Worm (Caenorhabditis elegans) whole organism, early embryonic: ENCODE results near the gene F53A9.1.

Experiments used
- B0310.2 ChIP-seq: sonication (generic microtip); optimal IDR thresholded peaks from 2 replicates; lab custom pipeline; 2016; ENCODE audit warnings: mild to moderate bottlenecking, missing genetic modification characterization, missing compliant biosample characterization
- F13C5.2 ChIP-seq: sonication (generic microtip); optimal IDR thresholded peaks from 2 replicates; lab custom pipeline; 2017; ENCODE audit warnings: mild to moderate bottlenecking, missing genetic modification characterization, inconsistent platforms, missing compliant biosample characterization
- aly-1 ChIP-seq: sonication (generic microtip); optimal IDR thresholded peaks from 2 replicates; lab custom pipeline; 2016; ENCODE audit warnings: missing genetic modification characterization, missing compliant biosample characterization
- ama-1 ChIP-seq: fragments of 150-350 bp; optimal IDR thresholded peaks from 2 replicates; lab custom pipeline; 2014
- ceh-13 ChIP-seq: fragments of 200-800 bp; sonication (Bioruptor generic); optimal IDR thresholded peaks from 2 replicates; lab custom pipeline; 2018; ENCODE audit warnings: mild to moderate bottlenecking, missing genetic modification characterization, missing compliant biosample characterization
- ceh-36 ChIP-seq: sonication (generic microtip); optimal IDR thresholded peaks from 2 replicates; lab custom pipeline; 2016; ENCODE audit warnings: missing genetic modification characterization, inconsistent platforms, missing compliant biosample characterization
- ets-7 ChIP-seq: sonication (generic microtip); optimal IDR thresholded peaks from 2 replicates; lab custom pipeline; 2016; ENCODE audit warnings: missing genotype, missing genetic modification characterization, missing compliant biosample characterization
- flt-1 ChIP-seq: fragments of 200-800 bp; sonication (Bioruptor generic); IDR thresholded peaks from 2 replicates; pipeline ENCODE4 v1.3.6; 2022; ENCODE audit warnings: missing genetic modification characterization, missing compliant biosample characterization
- hmbx-1 ChIP-seq: sonication (generic microtip); optimal IDR thresholded peaks from 2 replicates; lab custom pipeline; 2016; ENCODE audit warnings: mild to moderate bottlenecking, missing genetic modification characterization, missing compliant biosample characterization
- hmg-4 ChIP-seq: fragments of 200-800 bp; sonication (Bioruptor generic); optimal IDR thresholded peaks from 2 replicates; lab custom pipeline; 2018; ENCODE audit warnings: mild to moderate bottlenecking, missing genetic modification characterization, missing compliant biosample characterization
- hnd-1 ChIP-seq: sonication (generic microtip); optimal IDR thresholded peaks from 2 replicates; lab custom pipeline; 2016; ENCODE audit warnings: missing genetic modification characterization, missing compliant biosample characterization
- pes-1 ChIP-seq: fragments of 200-800 bp; sonication (Bioruptor generic); IDR thresholded peaks from 2 replicates; pipeline ENCODE4 v1.3.6; 2022; ENCODE audit warnings: missing genetic modification reagents, missing genetic modification characterization, missing compliant biosample characterization
- scrt-1 ChIP-seq: fragments of 200-800 bp; sonication (Bioruptor generic); IDR thresholded peaks from 2 replicates; pipeline ENCODE4 v1.3.6; 2022; ENCODE audit warnings: missing genetic modification characterization, missing compliant biosample characterization
- sea-1 ChIP-seq: fragments of 200-800 bp; sonication (Bioruptor generic); conservative IDR thresholded peaks from 2 replicates; pipeline ENCODE4 v1.3.6; 2022; ENCODE audit warnings: missing genetic modification characterization, missing compliant biosample characterization
- tbx-11 ChIP-seq: fragments of 200-800 bp; sonication (Bioruptor generic); IDR thresholded peaks from 2 replicates; pipeline ENCODE4 v1.3.6; 2022; ENCODE audit warnings: missing genetic modification characterization, missing compliant biosample characterization
- tbx-37 ChIP-seq: fragments of 200-800 bp; sonication (Bioruptor generic); conservative IDR thresholded peaks from 2 replicates; pipeline ENCODE4 v1.3.6; 2022; ENCODE audit warnings: missing genetic modification reagents, missing genetic modification characterization, missing compliant biosample characterization
- tra-4 ChIP-seq: sonication (generic microtip); optimal IDR thresholded peaks from 2 replicates; lab custom pipeline; 2017; ENCODE audit warnings: missing genetic modification characterization, missing compliant biosample characterization

F53A9.1 gene

DNA sequence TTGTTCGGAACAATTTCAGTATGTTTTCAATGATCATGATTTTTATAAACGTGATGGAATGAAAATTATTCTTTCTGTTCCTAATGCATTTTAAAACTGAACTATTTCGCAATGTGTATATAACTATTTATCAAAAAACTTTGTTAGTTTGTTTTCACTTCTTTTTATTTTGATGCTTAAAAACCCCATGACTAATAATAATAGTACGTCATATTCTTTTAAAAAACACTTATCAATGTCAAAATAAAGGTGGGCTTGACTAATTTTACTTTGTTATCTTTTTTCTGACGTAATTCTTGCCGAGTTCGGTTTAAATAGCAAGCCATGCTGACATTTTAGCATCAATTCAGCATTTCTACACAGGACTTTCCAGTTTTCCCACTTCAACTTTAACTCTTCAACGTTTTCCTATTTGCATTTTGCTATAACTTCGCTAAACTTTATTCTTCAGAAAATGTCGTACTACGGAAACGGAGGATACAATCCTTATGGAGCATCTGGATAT lies at the start of gene F53A9.1:
F53A9.1 (plus strand) TSS at position 455 of the 505 bp plus-strand sequence.
- TF ChIP-seq ets-7 (tag; lab: Kevin White, UChicago) (no peak), ceh-36 (no peak)

DNA sequence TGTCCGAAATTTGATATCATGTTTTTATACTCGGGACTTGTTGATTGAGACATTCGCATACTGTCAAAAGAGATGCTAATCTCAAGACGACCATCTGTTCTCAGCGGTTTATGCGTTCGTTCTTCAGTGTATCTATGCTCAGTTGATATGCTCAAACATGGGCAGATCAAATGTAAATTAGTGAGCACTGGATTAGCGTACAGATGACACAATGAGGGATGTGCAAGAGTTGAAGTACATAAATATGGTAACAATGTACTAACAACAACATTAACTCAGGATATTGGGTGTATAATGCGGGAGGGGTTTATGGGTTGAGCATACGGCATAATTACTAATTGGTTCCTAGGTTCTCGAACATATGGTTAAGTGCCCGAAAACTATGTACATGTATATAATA lies 48.9 kb upstream of the F53A9.1 start:
- no peak for TF ChIP-seq ama-1 (lab: Kevin White, UChicago)

DNA sequence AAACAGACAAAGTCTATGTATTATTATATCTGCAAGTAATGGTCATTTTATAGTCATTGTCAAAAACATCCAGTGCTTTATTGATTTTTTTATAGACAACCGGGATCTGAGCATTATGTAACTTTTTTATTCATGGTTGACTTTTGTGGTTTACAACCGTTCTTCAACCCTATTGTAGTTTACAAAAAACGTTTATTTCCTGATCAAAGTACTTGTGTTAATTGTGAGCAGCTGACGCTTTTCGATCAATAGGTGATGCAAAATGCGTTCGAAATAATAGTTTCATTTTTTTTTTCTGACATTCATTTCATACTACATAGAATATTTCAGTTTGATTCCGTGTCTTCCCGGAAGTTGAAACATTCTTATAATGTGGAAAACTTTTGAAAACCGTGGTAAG lies 38.6 kb upstream of the F53A9.1 start, which contains the start of the genes K09E2.2 and K09E2.3:
K09E2.2 (plus strand) TSS at position 301 of the 400 bp plus-strand sequence.
K09E2.3 (plus strand) TSS at position 325 of the 400 bp plus-strand sequence.
- TF ChIP-seq B0310.2 (tag; lab: Kevin White, UChicago) (no peak), tbx-11 (GFP tag; lab: Robert Waterston, UW) (no peak), hmg-4 (GFP tag; lab: Kevin White, UChicago) (no peak), tra-4 (tag; lab: Kevin White, UChicago) (no peak), aly-1 (no peak), hmbx-1 (tag; lab: Kevin White, UChicago) (no peak), ama-1 (lab: Kevin White, UChicago) (no peak), ets-7 (tag; lab: Kevin White, UChicago) (no peak), sea-1 (GFP tag; lab: Robert Waterston, UW) (no peak)

DNA sequence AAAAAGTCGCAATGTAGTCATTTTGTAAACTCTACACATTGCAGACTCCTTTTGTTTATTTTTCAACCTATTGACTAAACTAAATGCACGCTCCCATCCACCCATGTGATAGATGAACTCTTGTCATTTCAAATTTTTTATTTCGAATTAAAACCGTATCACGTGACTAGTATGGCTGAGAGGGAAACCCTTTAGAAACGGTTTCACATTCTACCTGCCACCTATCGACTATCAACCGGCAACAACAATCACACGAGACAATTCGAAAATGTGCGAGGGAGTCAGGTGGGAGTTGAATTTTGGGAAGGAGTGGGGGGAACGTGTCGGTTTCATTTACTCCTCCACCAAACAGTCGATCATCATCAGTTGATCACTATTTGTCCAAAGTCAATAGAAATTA lies 36.9 kb upstream of the F53A9.1 start:
- TF ChIP-seq B0310.2 (tag; lab: Kevin White, UChicago), result no peak
- no peak for TF ChIP-seq F13C5.2 (tag; lab: Kevin White, UChicago)
- TF ChIP-seq ceh-36, result no peak
- no peak for TF ChIP-seq ama-1 (lab: Kevin White, UChicago)
- no peak for TF ChIP-seq flt-1 (GFP tag; lab: Robert Waterston, UW)
- TF ChIP-seq hmbx-1 (tag; lab: Kevin White, UChicago), result no peak
- TF ChIP-seq tbx-37 (GFP tag; lab: Robert Waterston, UW), result no peak
- no peak for TF ChIP-seq hmg-4 (GFP tag; lab: Kevin White, UChicago)
- TF ChIP-seq aly-1, result no peak
- TF ChIP-seq ceh-13, result no peak
- no peak for TF ChIP-seq hnd-1 (tag; lab: Kevin White, UChicago)
- no peak for TF ChIP-seq tbx-11 (GFP tag; lab: Robert Waterston, UW)
- no peak for TF ChIP-seq ets-7 (tag; lab: Kevin White, UChicago)

DNA sequence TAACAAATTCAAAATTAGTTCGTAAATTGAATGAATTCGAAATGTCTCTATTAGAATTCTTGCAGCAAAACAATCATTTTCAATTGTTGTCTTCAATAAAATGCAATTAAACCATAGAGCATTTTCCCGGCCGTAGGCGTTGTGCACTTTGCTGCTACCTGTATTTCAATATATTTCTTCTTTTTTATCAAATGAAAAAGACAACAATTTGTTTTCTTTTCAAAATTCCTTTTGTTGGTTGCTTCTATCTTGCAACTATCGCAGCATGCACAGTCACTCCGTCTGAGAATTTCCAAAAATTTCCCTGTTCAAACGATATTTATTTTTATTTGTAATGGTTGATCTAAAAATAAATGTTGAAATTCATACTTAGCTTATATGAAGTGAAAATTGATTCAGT lies 36.2 kb upstream of the F53A9.1 start:
- TF ChIP-seq B0310.2 (tag; lab: Kevin White, UChicago) (no peak), ceh-36 (no peak), aly-1 (no peak), flt-1 (GFP tag; lab: Robert Waterston, UW) (no peak), pes-1 (GFP tag; lab: Robert Waterston, UW) (no peak), ceh-13 (no peak), ama-1 (lab: Kevin White, UChicago) (no peak), tra-4 (tag; lab: Kevin White, UChicago) (no peak), hmg-4 (GFP tag; lab: Kevin White, UChicago) (no peak), tbx-11 (GFP tag; lab: Robert Waterston, UW) (no peak), ets-7 (tag; lab: Kevin White, UChicago) (no peak), tbx-37 (GFP tag; lab: Robert Waterston, UW) (no peak), hnd-1 (tag; lab: Kevin White, UChicago) (no peak), hmbx-1 (tag; lab: Kevin White, UChicago) (no peak), F13C5.2 (tag; lab: Kevin White, UChicago) (no peak), sea-1 (GFP tag; lab: Robert Waterston, UW) (no peak), scrt-1 (GFP tag; lab: Robert Waterston, UW) (no peak)

DNA sequence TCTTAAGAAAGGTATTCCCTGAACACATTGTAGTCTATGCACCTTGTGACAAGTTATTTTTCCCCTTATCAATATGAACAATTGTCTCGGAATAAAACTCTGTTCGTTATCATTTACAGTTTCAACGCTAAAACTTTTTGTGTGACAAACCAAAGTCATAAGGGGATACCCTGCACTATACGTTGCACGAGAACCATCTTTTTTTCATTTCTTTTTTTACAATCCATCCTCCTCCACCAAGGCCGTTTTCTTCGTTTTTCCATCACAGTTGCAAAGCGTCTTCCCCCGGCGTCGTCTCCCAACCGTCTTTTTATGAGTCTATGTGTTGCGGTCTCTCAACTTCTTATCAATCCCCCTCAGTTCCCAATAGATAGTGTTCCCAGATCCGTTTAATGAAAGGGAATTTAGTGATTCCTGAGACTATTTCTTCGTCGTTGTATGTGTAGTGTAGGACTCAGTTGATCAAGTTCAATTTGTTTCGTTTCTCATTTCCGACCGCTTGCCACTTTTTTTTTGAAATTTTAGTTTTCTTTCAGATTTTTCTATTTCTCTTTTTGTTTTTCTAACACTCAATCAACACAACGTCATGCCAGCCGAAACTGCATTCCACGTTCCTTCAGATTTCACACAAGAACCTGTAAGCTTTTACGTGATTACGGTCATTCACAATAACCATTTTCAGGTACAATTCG lies 35.2 kb upstream of the F53A9.1 start:
- no peak for TF ChIP-seq pes-1 (GFP tag; lab: Robert Waterston, UW)
- TF ChIP-seq ets-7 (tag; lab: Kevin White, UChicago), result no peak
- TF ChIP-seq hmg-4 (GFP tag; lab: Kevin White, UChicago), result no peak
- no peak for TF ChIP-seq ceh-13

DNA sequence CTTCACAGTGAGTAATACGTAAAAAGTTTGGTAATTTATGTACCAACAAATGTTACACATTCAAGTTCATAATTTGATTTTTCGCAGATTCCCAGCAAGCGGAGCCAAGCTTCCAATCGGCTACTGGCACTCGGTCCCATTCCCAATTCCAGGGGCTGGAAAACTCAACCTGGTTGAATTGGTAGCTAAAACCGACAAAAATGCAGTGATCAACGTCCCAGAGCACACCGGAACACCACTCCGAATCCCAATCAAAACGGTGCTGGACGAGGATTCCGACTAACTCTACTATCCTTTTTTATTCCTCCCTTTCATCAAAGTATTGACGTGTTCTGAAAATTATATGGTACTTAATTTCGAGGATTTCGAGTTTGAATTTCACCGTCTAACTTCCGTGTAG lies 34.1 kb upstream of the F53A9.1 start:
- TF ChIP-seq tbx-11 (GFP tag; lab: Robert Waterston, UW) (no peak), F13C5.2 (tag; lab: Kevin White, UChicago) (no peak)

DNA sequence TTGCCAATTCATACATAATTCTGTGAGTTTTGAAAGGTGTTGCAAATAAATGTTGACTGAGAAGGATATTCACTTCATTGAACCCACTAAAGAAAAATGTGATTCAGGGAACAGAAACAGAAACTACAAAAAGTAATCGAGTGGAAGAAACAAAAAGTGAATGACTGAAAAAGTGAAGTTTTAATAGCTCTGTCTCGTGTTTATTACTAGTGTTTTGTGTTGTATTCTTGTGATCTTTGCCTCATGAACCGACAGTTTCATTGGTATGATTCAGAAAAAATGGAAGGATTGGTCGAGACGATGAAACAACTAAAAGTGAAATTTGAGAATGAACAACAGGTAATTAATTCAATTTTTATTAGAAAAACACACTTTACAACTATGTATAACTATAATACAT lies 33.5 kb upstream of the F53A9.1 start:
- no peak for TF ChIP-seq sea-1 (GFP tag; lab: Robert Waterston, UW)
- TF ChIP-seq tbx-37 (GFP tag; lab: Robert Waterston, UW), result no peak
- no peak for TF ChIP-seq scrt-1 (GFP tag; lab: Robert Waterston, UW)
- TF ChIP-seq aly-1, result no peak
- no peak for TF ChIP-seq hmg-4 (GFP tag; lab: Kevin White, UChicago)
- no peak for TF ChIP-seq tra-4 (tag; lab: Kevin White, UChicago)
- TF ChIP-seq hnd-1 (tag; lab: Kevin White, UChicago), result no peak
- no peak for TF ChIP-seq B0310.2 (tag; lab: Kevin White, UChicago)
- TF ChIP-seq hmbx-1 (tag; lab: Kevin White, UChicago), result no peak
- TF ChIP-seq flt-1 (GFP tag; lab: Robert Waterston, UW), result no peak
- TF ChIP-seq pes-1 (GFP tag; lab: Robert Waterston, UW), result no peak
- no peak for TF ChIP-seq F13C5.2 (tag; lab: Kevin White, UChicago)
- TF ChIP-seq ceh-36, result no peak
- TF ChIP-seq ets-7 (tag; lab: Kevin White, UChicago), result no peak
- no peak for TF ChIP-seq ama-1 (lab: Kevin White, UChicago)
- TF ChIP-seq ceh-13, result no peak
